Worm (Caenorhabditis elegans) whole organism, early embryonic: Measurements from ENCODE around the gene F14H8.2.

Source experiments
- B0310.2 ChIP-seq: sonication (generic microtip); optimal IDR thresholded peaks from 2 replicates; lab custom pipeline; 2016; ENCODE audit warnings: mild to moderate bottlenecking, missing genetic modification characterization, missing compliant biosample characterization
- F13C5.2 ChIP-seq: sonication (generic microtip); optimal IDR thresholded peaks from 2 replicates; lab custom pipeline; 2017; ENCODE audit warnings: mild to moderate bottlenecking, missing genetic modification characterization, inconsistent platforms, missing compliant biosample characterization
- aly-1 ChIP-seq: sonication (generic microtip); optimal IDR thresholded peaks from 2 replicates; lab custom pipeline; 2016; ENCODE audit warnings: missing genetic modification characterization, missing compliant biosample characterization
- ama-1 ChIP-seq: fragments of 150-350 bp; optimal IDR thresholded peaks from 2 replicates; lab custom pipeline; 2014
- ceh-13 ChIP-seq: fragments of 200-800 bp; sonication (Bioruptor generic); optimal IDR thresholded peaks from 2 replicates; lab custom pipeline; 2018; ENCODE audit warnings: mild to moderate bottlenecking, missing genetic modification characterization, missing compliant biosample characterization
- ceh-36 ChIP-seq: sonication (generic microtip); optimal IDR thresholded peaks from 2 replicates; lab custom pipeline; 2016; ENCODE audit warnings: missing genetic modification characterization, inconsistent platforms, missing compliant biosample characterization
- flt-1 ChIP-seq: fragments of 200-800 bp; sonication (Bioruptor generic); IDR thresholded peaks from 2 replicates; pipeline ENCODE4 v1.3.6; 2022; ENCODE audit warnings: missing genetic modification characterization, missing compliant biosample characterization
- pes-1 ChIP-seq: fragments of 200-800 bp; sonication (Bioruptor generic); IDR thresholded peaks from 2 replicates; pipeline ENCODE4 v1.3.6; 2022; ENCODE audit warnings: missing genetic modification reagents, missing genetic modification characterization, missing compliant biosample characterization

DNA sequence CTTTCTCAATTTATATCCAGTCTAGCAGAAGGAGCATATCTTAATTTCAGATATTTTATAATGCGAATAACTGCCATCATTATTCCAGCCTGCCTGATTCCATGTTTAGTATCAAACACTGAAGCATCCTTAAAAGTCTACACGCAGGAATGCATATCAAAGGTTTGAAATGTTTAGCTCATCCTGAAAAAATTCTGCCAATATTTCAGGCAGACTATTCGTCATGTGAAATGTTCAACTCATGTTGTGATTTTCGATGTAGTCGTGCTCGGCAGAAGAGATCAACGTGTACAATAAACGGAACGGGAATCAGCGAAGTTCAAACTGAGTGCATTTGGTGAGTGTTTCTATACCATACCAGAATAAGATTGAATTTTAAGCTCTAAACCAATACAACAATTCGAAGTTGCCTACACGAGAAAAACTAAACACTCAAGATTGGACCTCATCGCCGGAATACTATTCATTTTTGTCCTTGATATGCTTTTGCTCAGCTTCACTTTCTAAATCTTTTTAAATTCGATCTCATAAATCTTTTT lies 20.6 kb downstream of the F14H8.2 start, which contains the start of gene T01C3.11:
- TF ChIP-seq ceh-36 (tag; lab: Kevin White, UChicago) (no peak), ama-1 (lab: Kevin White, UChicago) (no peak), ceh-13 (GFP tag; lab: Kevin White, UChicago) (no peak), aly-1 (tag; lab: Kevin White, UChicago) (no peak), B0310.2 (no peak), F13C5.2 (no peak), flt-1 (GFP tag; lab: Robert Waterston, UW) (no peak), pes-1 (GFP tag; lab: Robert Waterston, UW) (no peak)
